Worm (Caenorhabditis elegans) whole organism, early embryonic: ENCODE data around the gene F14H12.6.

Source experiments
- F13C5.2 ChIP-seq: sonication (generic microtip); optimal IDR thresholded peaks from 2 replicates; lab custom pipeline; 2017; ENCODE audit warnings: mild to moderate bottlenecking, missing genetic modification characterization, inconsistent platforms, missing compliant biosample characterization
- aly-1 ChIP-seq: sonication (generic microtip); optimal IDR thresholded peaks from 2 replicates; lab custom pipeline; 2016; ENCODE audit warnings: missing genetic modification characterization, missing compliant biosample characterization
- ama-1 ChIP-seq: fragments of 150-350 bp; optimal IDR thresholded peaks from 2 replicates; lab custom pipeline; 2014
- ceh-13 ChIP-seq: fragments of 200-800 bp; sonication (Bioruptor generic); optimal IDR thresholded peaks from 2 replicates; lab custom pipeline; 2018; ENCODE audit warnings: mild to moderate bottlenecking, missing genetic modification characterization, missing compliant biosample characterization
- ceh-36 ChIP-seq: sonication (generic microtip); optimal IDR thresholded peaks from 2 replicates; lab custom pipeline; 2016; ENCODE audit warnings: missing genetic modification characterization, inconsistent platforms, missing compliant biosample characterization
- ets-7 ChIP-seq: sonication (generic microtip); optimal IDR thresholded peaks from 2 replicates; lab custom pipeline; 2016; ENCODE audit warnings: missing genotype, missing genetic modification characterization, missing compliant biosample characterization
- flt-1 ChIP-seq: fragments of 200-800 bp; sonication (Bioruptor generic); IDR thresholded peaks from 2 replicates; pipeline ENCODE4 v1.3.6; 2022; ENCODE audit warnings: missing genetic modification characterization, missing compliant biosample characterization
- hmbx-1 ChIP-seq: sonication (generic microtip); optimal IDR thresholded peaks from 2 replicates; lab custom pipeline; 2016; ENCODE audit warnings: mild to moderate bottlenecking, missing genetic modification characterization, missing compliant biosample characterization
- hmg-4 ChIP-seq: fragments of 200-800 bp; sonication (Bioruptor generic); optimal IDR thresholded peaks from 2 replicates; lab custom pipeline; 2018; ENCODE audit warnings: mild to moderate bottlenecking, missing genetic modification characterization, missing compliant biosample characterization
- hnd-1 ChIP-seq: sonication (generic microtip); optimal IDR thresholded peaks from 2 replicates; lab custom pipeline; 2016; ENCODE audit warnings: missing genetic modification characterization, missing compliant biosample characterization
- pes-1 ChIP-seq: fragments of 200-800 bp; sonication (Bioruptor generic); IDR thresholded peaks from 2 replicates; pipeline ENCODE4 v1.3.6; 2022; ENCODE audit warnings: missing genetic modification reagents, missing genetic modification characterization, missing compliant biosample characterization
- tbx-37 ChIP-seq: fragments of 200-800 bp; sonication (Bioruptor generic); conservative IDR thresholded peaks from 2 replicates; pipeline ENCODE4 v1.3.6; 2022; ENCODE audit warnings: missing genetic modification reagents, missing genetic modification characterization, missing compliant biosample characterization

DNA sequence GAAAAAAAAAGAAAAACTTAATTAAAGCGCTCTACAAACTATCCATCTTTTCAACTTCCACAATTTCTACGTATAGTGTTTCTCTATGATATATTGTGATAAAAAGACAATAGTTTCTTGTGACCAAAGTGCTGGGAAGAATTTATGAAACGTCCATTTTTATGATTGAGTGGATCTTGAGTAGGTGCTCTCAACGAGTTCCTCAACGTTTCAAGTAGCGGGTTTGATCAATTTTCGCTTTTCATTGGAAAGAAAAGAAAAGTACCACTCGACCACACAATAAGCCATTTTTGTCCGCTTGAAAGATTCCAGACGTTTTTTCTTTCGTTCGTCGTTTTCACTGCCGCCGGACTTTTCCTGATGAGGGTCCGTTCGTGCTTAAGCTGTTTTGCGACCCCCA, 40.1 kb upstream of the F14H12.6 start:
- TF ChIP-seq ets-7 (no peak), hmg-4 (GFP tag; lab: Kevin White, UChicago) (no peak), ceh-36 (tag; lab: Kevin White, UChicago) (no peak), F13C5.2 (tag; lab: Kevin White, UChicago) (no peak), ama-1 (lab: Kevin White, UChicago) (no peak), flt-1 (GFP tag; lab: Robert Waterston, UW) (no peak), pes-1 (no peak), hmbx-1 (tag; lab: Kevin White, UChicago) (no peak), ceh-13 (no peak), hnd-1 (no peak), aly-1 (tag; lab: Kevin White, UChicago) (no peak), tbx-37 (GFP tag; lab: Robert Waterston, UW) (no peak)
